Fruit fly (Drosophila melanogaster) whole organism: ENCODE measurements around the gene CG14315.
A peak's percentile ranks its signal among the peaks of the same experiment; 100 is the strongest.

Experiments
- CG8478 ChIP-seq: fragments of >200 bp; optimal IDR thresholded peaks from 2 replicates; lab custom pipeline; 2018; ENCODE audit warnings: inconsistent platforms
- Dll ChIP-seq: fragments of >200 bp; optimal IDR thresholded peaks from 2 replicates; lab custom pipeline; 2017
- EcR ChIP-seq, 2 experiments: fragments of >200 bp; optimal IDR thresholded peaks; 2 replicates each; lab custom pipeline; 2017; ENCODE audit warnings: missing biosample characterization in 2 of 2, missing genetic modification characterization in 2 of 2, missing genetic modification reagents in 2 of 2
- pan ChIP-seq: fragments of >200 bp; optimal IDR thresholded peaks from 2 replicates; lab custom pipeline; 2017
- psq ChIP-seq: fragments of >200 bp; optimal IDR thresholded peaks from 2 replicates; lab custom pipeline; 2017
- usp ChIP-seq: fragments of >200 bp; optimal IDR thresholded peaks from 2 replicates; lab custom pipeline; 2017; ENCODE audit warnings: missing biosample characterization, missing genetic modification characterization, mixed read lengths

CG14315 gene

dm6 chr3R:18156608-18157007 is 1.9 kb upstream of the CG14315 start:
- TF ChIP-seq Dll (no peak), pan (lab: Kevin White, UChicago) (no peak)

dm6 chr3R:18157459-18157858 is 1.0 kb upstream of the CG14315 start:
- no peak for TF ChIP-seq usp (GFP tag; lab: Kevin White, UChicago)
- no peak for TF ChIP-seq CG8478
- no peak for TF ChIP-seq pan (lab: Kevin White, UChicago)
- TF ChIP-seq Dll: no peak
- TF ChIP-seq EcR (GFP tag; optimal IDR thresholded peaks at IDR 0.05; lab: Kevin White, UChicago): no peak
- TF ChIP-seq psq (lab: Kevin White, UChicago): no peak

dm6 chr3R:18160165-18160814 is 1.8 kb downstream of the CG14315 start:
- TF ChIP-seq psq (lab: Kevin White, UChicago) (no peak), pan (lab: Kevin White, UChicago) (no peak), CG8478 (no peak), Dll (no peak), EcR (GFP tag; optimal IDR thresholded peaks at IDR 0.05; lab: Kevin White, UChicago) (no peak), usp (GFP tag; lab: Kevin White, UChicago) (no peak)

- TF ChIP-seq psq (lab: Kevin White, UChicago): no peak
- TF ChIP-seq usp (GFP tag; lab: Kevin White, UChicago): no peak
- TF ChIP-seq CG8478: no peak
- no peak for TF ChIP-seq Dll
- no peak for TF ChIP-seq EcR (GFP tag; optimal IDR thresholded peaks at IDR 0.05; lab: Kevin White, UChicago)
- no peak for TF ChIP-seq pan (lab: Kevin White, UChicago)
These were observed 5.7 kb downstream of the CG14315 start, which contains the start of the genes CG7218 and Cbp20 for dm6 chr3R:18164052-18164722. Gene CG7218, minus strand, starts transcription at chr3R:18164397. Gene Cbp20, plus strand, starts transcription at chr3R:18164661.

- TF ChIP-seq Dll: no peak
- TF ChIP-seq pan (lab: Kevin White, UChicago): no peak
- TF ChIP-seq psq (lab: Kevin White, UChicago): no peak
- TF ChIP-seq CG8478: no peak
- TF ChIP-seq usp (GFP tag; lab: Kevin White, UChicago): no peak
- TF ChIP-seq EcR (GFP tag; optimal IDR thresholded peaks at IDR 0.05; lab: Kevin White, UChicago): no peak
These were observed 7.8 kb downstream of the CG14315 start for dm6 chr3R:18166261-18166720.

- TF ChIP-seq psq (lab: Kevin White, UChicago) (no peak), Dll (no peak), pan (lab: Kevin White, UChicago) (no peak), CG8478 (no peak), usp (GFP tag; lab: Kevin White, UChicago) (no peak), EcR (GFP tag; optimal IDR thresholded peaks at IDR 0.05; lab: Kevin White, UChicago) (no peak)
These were observed 8.6 kb downstream of the CG14315 start, which contains the start of the genes CG7215 and Prx5 for dm6 chr3R:18167173-18167415. Gene CG7215, minus strand, starts transcription at chr3R:18167273. Gene Prx5, minus strand, starts transcription at chr3R:18167273.

dm6 chr3R:18167416-18168237 is 9.1 kb downstream of the CG14315 start, which contains the start of gene wrd:
Gene wrd, plus strand, starts transcription at chr3R:18167757.
- TF ChIP-seq usp (GFP tag; lab: Kevin White, UChicago) (no peak), psq (lab: Kevin White, UChicago) (no peak), CG8478 (no peak), Dll (no peak), pan (lab: Kevin White, UChicago) (no peak), EcR (GFP tag; optimal IDR thresholded peaks at IDR 0.05; lab: Kevin White, UChicago) (no peak)

- TF ChIP-seq Dll (peak; percentile 96), psq (lab: Kevin White, UChicago) (no peak)
These were observed 9.9 kb downstream of the CG14315 start for dm6 chr3R:18168398-18168797.

dm6 chr3R:18168929-18169350 is 10.4 kb downstream of the CG14315 start:
- TF ChIP-seq psq (lab: Kevin White, UChicago) (no peak), CG8478 (no peak)

- TF ChIP-seq Dll (no peak), CG8478 (no peak), EcR (GFP tag; optimal IDR thresholded peaks at IDR 0.05; lab: Kevin White, UChicago) (no peak)
These were observed 11.6 kb downstream of the CG14315 start for dm6 chr3R:18169982-18170531.

dm6 chr3R:18171983-18172967 is 13.8 kb downstream of the CG14315 start:
- TF ChIP-seq EcR (GFP tag; optimal IDR thresholded peaks at IDR 0.05; lab: Kevin White, UChicago) (no peak), pan (lab: Kevin White, UChicago) (no peak), usp (GFP tag; lab: Kevin White, UChicago) (no peak), psq (lab: Kevin White, UChicago) (no peak), Dll (no peak), CG8478 (no peak)
